Worm (Caenorhabditis elegans): Measurements from ENCODE around the gene C17G10.6.

The C17G10.6 gene

ce11 chrII:5554788-5555187, 48.3 kb downstream of the C17G10.6 start:
- no peak for TF ChIP-seq him-1 (tag; optimal IDR thresholded peaks at IDR 0.05)
- TF ChIP-seq W03F9.2 (tag; optimal IDR thresholded peaks at IDR 0.05), result no peak
- no peak for TF ChIP-seq dao-5 (tag; optimal IDR thresholded peaks at IDR 0.05)

ce11 chrII:5554317-5554716, 48.8 kb downstream of the C17G10.6 start, which contains the start of gene ins-12:
Gene ins-12, plus strand, starts transcription at chrII:5554617.
- TF ChIP-seq him-1 (tag; optimal IDR thresholded peaks at IDR 0.05) (no peak), dao-5 (tag; optimal IDR thresholded peaks at IDR 0.05) (no peak), W03F9.2 (tag; optimal IDR thresholded peaks at IDR 0.05) (no peak)

- no peak for TF ChIP-seq W03F9.2 (tag; optimal IDR thresholded peaks at IDR 0.05)
- TF ChIP-seq him-1 (tag; optimal IDR thresholded peaks at IDR 0.05), result no peak
- TF ChIP-seq dao-5 (tag; optimal IDR thresholded peaks at IDR 0.05), result no peak
These were observed 49.6 kb downstream of the C17G10.6 start for ce11 chrII:5553531-5553930.

ce11 chrII:5551517-5551916, 51.6 kb downstream of the C17G10.6 start, which contains the start of gene C17C3.5:
Gene C17C3.5, plus strand, starts transcription at chrII:5551817.
- TF ChIP-seq dao-5 (tag; optimal IDR thresholded peaks at IDR 0.05) (no peak), him-1 (tag; optimal IDR thresholded peaks at IDR 0.05) (no peak), W03F9.2 (tag; optimal IDR thresholded peaks at IDR 0.05) (no peak)
